Worm (Caenorhabditis elegans): ENCODE results near the gene T20B12.7.

The T20B12.7 gene

ce11 chrIII:7378945-7379344 lies at the start of gene T20B12.7:
T20B12.7 (minus strand) TSS chrIII:7379045.
- TF ChIP-seq B0261.1 (tag; optimal IDR thresholded peaks at IDR 0.05) = no peak
- TF ChIP-seq pbrm-1 (GFP tag; IDR thresholded peaks at IDR 0.05) = 0 out of 2 replicates have a peak, but pooled peaks have one; percentile 8
- peak; percentile 60 for TF ChIP-seq tbp1 (GFP tag; optimal IDR thresholded peaks at IDR 0.05)
- TF ChIP-seq ama-1 (optimal IDR thresholded peaks at IDR 0.05) = no peak
- TF ChIP-seq ama-1 (GFP tag; optimal IDR thresholded peaks at IDR 0.05) = no peak

DNA sequence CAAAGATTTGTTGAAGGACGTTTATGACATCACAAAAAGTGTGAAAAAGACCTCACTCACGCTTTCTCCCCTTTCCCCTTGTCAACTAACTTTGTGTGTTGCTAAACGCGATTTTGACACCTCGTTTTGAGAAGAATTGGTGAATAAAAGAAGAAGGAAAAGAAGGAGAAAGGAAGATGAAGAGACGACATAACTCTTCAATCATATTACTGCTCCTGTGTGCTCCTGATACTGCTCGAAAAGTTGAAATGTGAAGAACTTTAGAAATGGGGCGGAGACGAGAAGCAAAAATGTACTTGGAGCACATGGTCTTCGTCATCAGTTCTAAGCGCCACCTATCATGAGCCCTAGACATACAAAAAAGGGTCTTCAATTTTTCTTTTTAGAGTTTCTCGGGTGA lies 20.2 kb upstream of the T20B12.7 start:
- TF ChIP-seq snpc-4 (GFP tag; optimal IDR thresholded peaks at IDR 0.05) = no peak
- TF ChIP-seq snpc-4 (tag; optimal IDR thresholded peaks at IDR 0.05) = no peak
- TF ChIP-seq B0336.3 (GFP tag; IDR thresholded peaks at IDR 0.05) = no peak
- TF ChIP-seq ceh-79 (tag; optimal IDR thresholded peaks at IDR 0.05) = no peak
- TF ChIP-seq ztf-28 (GFP tag; IDR thresholded peaks at IDR 0.05) = no peak
- TF ChIP-seq snpc-1.3 (tag; optimal IDR thresholded peaks at IDR 0.05; ENCODE audit: insufficient read depth) = no peak
- TF ChIP-seq zfh-2 (GFP tag; conservative IDR thresholded peaks at IDR 0.05) = no peak
- no peak for TF ChIP-seq dox-1 (GFP tag; IDR thresholded peaks at IDR 0.05)
- no peak for TF ChIP-seq gei-17 (GFP tag; optimal IDR thresholded peaks at IDR 0.05)
- no peak for TF ChIP-seq lag-1 (GFP tag; IDR thresholded peaks at IDR 0.05)
- no peak for TF ChIP-seq ceh-91 (GFP tag; IDR thresholded peaks at IDR 0.05)
- TF ChIP-seq efl-1 (GFP tag; optimal IDR thresholded peaks at IDR 0.05) = no peak
- no peak for TF ChIP-seq hmg-20 (GFP tag; IDR thresholded peaks at IDR 0.05)
- no peak for TF ChIP-seq ets-4 (GFP tag; optimal IDR thresholded peaks at IDR 0.05)
- no peak for TF ChIP-seq madf-8 (GFP tag; conservative IDR thresholded peaks at IDR 0.05)

DNA sequence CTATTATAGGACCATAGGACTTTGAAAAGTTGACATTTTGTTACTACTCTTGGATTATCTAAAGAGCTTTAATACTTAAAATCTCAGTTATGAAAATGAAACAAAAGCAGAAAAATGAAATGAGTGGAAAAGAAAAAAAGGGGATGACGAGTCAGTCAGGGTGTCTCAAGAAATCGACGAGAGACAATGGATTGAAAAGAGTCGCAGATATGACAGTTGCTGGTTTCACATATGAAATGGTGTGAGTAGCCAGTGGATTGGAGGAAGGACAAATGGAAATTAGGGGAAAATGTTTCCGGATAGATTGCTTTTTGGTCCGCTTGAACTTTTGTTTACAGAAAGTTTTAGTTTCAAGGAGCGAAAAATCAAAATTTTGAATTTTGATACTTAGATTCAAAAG lies 18.4 kb upstream of the T20B12.7 start:
- peak; percentile 29; the same call in 1 of the 2 replicates for TF ChIP-seq hmg-1.2 (GFP tag; IDR thresholded peaks at IDR 0.05)
- no peak for TF ChIP-seq F22D6.2 (tag; optimal IDR thresholded peaks at IDR 0.05)

DNA sequence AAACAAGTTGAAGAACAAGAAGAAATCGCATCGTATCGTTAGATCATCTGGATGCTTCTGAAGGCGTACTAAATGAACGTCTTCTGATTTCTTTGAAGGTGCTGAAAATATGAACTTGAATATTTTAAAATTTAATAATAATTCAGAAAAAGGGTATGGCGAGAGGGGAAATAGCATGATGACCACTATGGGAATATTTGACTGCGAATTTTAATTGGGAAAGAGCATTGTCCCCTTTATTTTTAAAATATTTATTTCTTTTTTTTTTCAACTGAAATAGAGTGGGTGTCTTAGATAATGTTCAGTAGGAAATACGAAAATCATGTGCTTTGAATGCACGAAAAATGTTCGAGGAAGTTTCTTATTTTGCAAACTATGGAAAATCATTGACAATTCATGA lies 16.5 kb upstream of the T20B12.7 start, which contains the start of gene lgc-50:
Gene lgc-50, minus strand, starts transcription at position 101 of the 400 bp plus-strand sequence.
- TF ChIP-seq snpc-3.4 (tag; optimal IDR thresholded peaks at IDR 0.05) = no peak
- no peak for TF ChIP-seq B0035.1 (tag; optimal IDR thresholded peaks at IDR 0.05)
- TF ChIP-seq F49E8.2 (tag; optimal IDR thresholded peaks at IDR 0.05; ENCODE audit: insufficient read depth) = no peak
- no peak for TF ChIP-seq dox-1 (GFP tag; IDR thresholded peaks at IDR 0.05)
- no peak for TF ChIP-seq zfh-2 (GFP tag; conservative IDR thresholded peaks at IDR 0.05)
- TF ChIP-seq Y56A3A.18 (GFP tag; IDR thresholded peaks at IDR 0.05) = no peak
- no peak for TF ChIP-seq lag-1 (GFP tag; IDR thresholded peaks at IDR 0.05)
- TF ChIP-seq F23B12.7 (tag; optimal IDR thresholded peaks at IDR 0.05; ENCODE audit: insufficient read depth) = no peak
- no peak for TF ChIP-seq F37B4.10 (GFP tag; IDR thresholded peaks at IDR 0.05)
- no peak for TF ChIP-seq hmg-1.2 (GFP tag; IDR thresholded peaks at IDR 0.05)
- TF ChIP-seq ztf-25 (GFP tag; IDR thresholded peaks at IDR 0.05) = no peak
- TF ChIP-seq rpc-1 (optimal IDR thresholded peaks at IDR 0.05) = no peak
- TF ChIP-seq rpc-1 (tag; optimal IDR thresholded peaks at IDR 0.05) = no peak
- no peak for TF ChIP-seq cebp-1 (GFP tag; IDR thresholded peaks at IDR 0.05)
- no peak for TF ChIP-seq cebp-1 (tag; optimal IDR thresholded peaks at IDR 0.05)
- TF ChIP-seq F57C9.4 (tag; optimal IDR thresholded peaks at IDR 0.05) = no peak
- no peak for TF ChIP-seq tbx-9 (tag; optimal IDR thresholded peaks at IDR 0.05; ENCODE audit: borderline replicate concordance)
